Worm (Caenorhabditis elegans) whole organism, L4/young adult: ENCODE measurements around the gene unc-17.
"Not testable (repeated sequence)": the region's sequence is repeated elsewhere in the genome, so short reads cannot be mapped to it uniquely, and the experiment has no call there.

Experiments
- W03F9.2 ChIP-seq: fragments of 150-350 bp; optimal IDR thresholded peaks from 2 replicates; lab custom pipeline; 2014; ENCODE audit warnings: missing biosample characterization, missing genetic modification characterization
- dao-5 ChIP-seq: sonication (generic microtip); optimal IDR thresholded peaks from 2 replicates; lab custom pipeline; 2016; ENCODE audit warnings: missing genotype, missing genetic modification characterization, moderate library complexity, missing compliant biosample characterization
- him-1 ChIP-seq: sonication (generic microtip); optimal IDR thresholded peaks from 2 replicates; lab custom pipeline; 2016; ENCODE audit warnings: missing genotype, missing genetic modification reagents, missing genetic modification characterization, missing compliant biosample characterization

unc-17 gene

ce11 chrIV:3590821-3591220 is 33.7 kb downstream of the unc-17 start:
- no peak for TF ChIP-seq him-1 (tag; lab: Kevin White, UChicago)
- no peak for TF ChIP-seq W03F9.2 (tag; lab: Kevin White, UChicago)
- no peak for TF ChIP-seq dao-5 (tag; lab: Kevin White, UChicago)

- not testable (repeated sequence) for TF ChIP-seq W03F9.2, dao-5, him-1 (tag; lab: Kevin White, UChicago)
These were observed 41.7 kb downstream of the unc-17 start, which contains the start of gene blos-7 for ce11 chrIV:3582806-3583205. Gene blos-7, minus strand, starts transcription at chrIV:3582906.

ce11 chrIV:3579477-3579975 is 45.0 kb downstream of the unc-17 start, which contains the start of gene Y37E11B.1:
Gene Y37E11B.1, plus strand, starts transcription at chrIV:3579621.
- TF ChIP-seq him-1 (tag; lab: Kevin White, UChicago) = no peak
- no peak for TF ChIP-seq W03F9.2 (tag; lab: Kevin White, UChicago)
- TF ChIP-seq dao-5 (tag; lab: Kevin White, UChicago) = no peak

- TF ChIP-seq him-1 (tag; lab: Kevin White, UChicago) = no peak
- TF ChIP-seq dao-5 (tag; lab: Kevin White, UChicago) = no peak
- TF ChIP-seq W03F9.2 (tag; lab: Kevin White, UChicago) = no peak
These were observed 45.8 kb downstream of the unc-17 start for ce11 chrIV:3578667-3579066.

ce11 chrIV:3578155-3578554 is 46.3 kb downstream of the unc-17 start, which contains the start of gene Y37E11B.2:
Gene Y37E11B.2, plus strand, starts transcription at chrIV:3578455.
- TF ChIP-seq W03F9.2 (tag; lab: Kevin White, UChicago) = no peak
- TF ChIP-seq dao-5 (tag; lab: Kevin White, UChicago) = no peak
- no peak for TF ChIP-seq him-1 (tag; lab: Kevin White, UChicago)

ce11 chrIV:3570612-3571011 is 53.9 kb downstream of the unc-17 start:
- no peak for TF ChIP-seq him-1 (tag; lab: Kevin White, UChicago)

- no peak for TF ChIP-seq W03F9.2 (tag; lab: Kevin White, UChicago)
- TF ChIP-seq dao-5 (tag; lab: Kevin White, UChicago) = no peak
- no peak for TF ChIP-seq him-1 (tag; lab: Kevin White, UChicago)
These were observed 55.9 kb downstream of the unc-17 start, which contains the start of gene otpl-1 for ce11 chrIV:3568608-3569007. Gene otpl-1, plus strand, starts transcription at chrIV:3568979.
